Fruit fly (Drosophila melanogaster) whole organism, embryonic: ENCODE data around the gene CG11858.

Experiments used
- Asciz ChIP-seq: fragments of 200-800 bp; sonication (Bioruptor generic); optimal IDR thresholded peaks from 2 replicates; lab custom pipeline; 2017; ENCODE audit warnings: missing biosample characterization, mild to moderate bottlenecking, missing genetic modification characterization, missing genetic modification reagents
- CG10147 ChIP-seq: fragments of 200-800 bp; sonication (Bioruptor generic); optimal IDR thresholded peaks from 2 replicates; lab custom pipeline; 2019; ENCODE audit warnings: missing biosample characterization, mild to moderate bottlenecking, missing genetic modification characterization, moderate library complexity
- CG11456 ChIP-seq: fragments of 200-800 bp; sonication (Bioruptor generic); IDR thresholded peaks from 3 replicates; pipeline ENCODE4 v1.3.6; 2022; ENCODE audit warnings: missing biosample characterization, missing genetic modification characterization
- CG11723 ChIP-seq: fragments of 200-800 bp; sonication (Bioruptor generic); optimal IDR thresholded peaks from 2 replicates; lab custom pipeline; 2017; ENCODE audit warnings: missing biosample characterization, mild to moderate bottlenecking, missing genetic modification characterization
- CG13624 ChIP-seq: fragments of 200-800 bp; sonication (Bioruptor generic); optimal IDR thresholded peaks from 2 replicates; lab custom pipeline; 2016; ENCODE audit warnings: missing biosample characterization, missing genetic modification characterization
- CG17385 ChIP-seq: fragments of 200-800 bp; sonication (Bioruptor generic); optimal IDR thresholded peaks from 3 replicates; lab custom pipeline; 2018; ENCODE audit warnings: missing biosample characterization, mild to moderate bottlenecking, missing genetic modification characterization
- CG30431 ChIP-seq: fragments of 200-800 bp; sonication (Bioruptor generic); optimal IDR thresholded peaks from 2 replicates; lab custom pipeline; 2017; ENCODE audit warnings: missing biosample characterization, missing genetic modification characterization
- CG31224 ChIP-seq: fragments of 200-800 bp; sonication (Bioruptor generic); IDR thresholded peaks from 2 replicates; pipeline ENCODE4 v1.3.6; 2022; ENCODE audit warnings: missing biosample characterization, missing genetic modification characterization
- CG32772 ChIP-seq: fragments of 200-800 bp; sonication (Bioruptor generic); IDR thresholded peaks from 2 replicates; pipeline ENCODE4 v1.3.6; 2022; ENCODE audit warnings: missing biosample characterization, missing genetic modification characterization
- CG3726 ChIP-seq: fragments of 200-800 bp; sonication (Bioruptor generic); IDR thresholded peaks from 3 replicates; pipeline ENCODE4, ENCODE4 v1.3.6; 2022; ENCODE audit warnings: missing biosample characterization, missing genetic modification characterization
- CG3847 ChIP-seq: fragments of 200-800 bp; sonication (Bioruptor generic); IDR thresholded peaks from 2 replicates; pipeline ENCODE4 v1.3.6; 2022; ENCODE audit warnings: missing biosample characterization, missing genetic modification characterization
- CG42726 ChIP-seq: fragments of 200-800 bp; sonication (Bioruptor generic); IDR thresholded peaks from 2 replicates; pipeline ENCODE4 v1.3.6; 2022; ENCODE audit warnings: missing biosample characterization, missing genetic modification characterization; ENCODE audit not compliant: partially characterized antibody
- CG43689 ChIP-seq: fragments of 200-800 bp; sonication (Bioruptor generic); IDR thresholded peaks from 2 replicates; pipeline ENCODE4 v1.3.6; 2022; ENCODE audit warnings: missing biosample characterization, missing genetic modification characterization
- CG4730 ChIP-seq: fragments of 200-800 bp; sonication (Bioruptor generic); IDR thresholded peaks from 2 replicates; pipeline ENCODE4 v1.3.6; 2022; ENCODE audit warnings: missing biosample characterization, missing genetic modification characterization
- CG6854 ChIP-seq: fragments of 200-800 bp; sonication (Bioruptor generic); optimal IDR thresholded peaks from 3 replicates; lab custom pipeline; 2017; ENCODE audit warnings: missing biosample characterization, mild to moderate bottlenecking, missing genetic modification characterization
- CG9215 ChIP-seq: fragments of 200-800 bp; sonication (Bioruptor generic); IDR thresholded peaks from 2 replicates; pipeline ENCODE4 v1.3.6; 2022; ENCODE audit warnings: missing biosample characterization, missing genetic modification characterization
- CG9609 ChIP-seq: fragments of 200-800 bp; sonication (Bioruptor generic); optimal IDR thresholded peaks from 3 replicates; lab custom pipeline; 2016; ENCODE audit warnings: missing biosample characterization, missing genetic modification characterization
- D19B ChIP-seq: fragments of 200-800 bp; sonication (Bioruptor generic); optimal IDR thresholded peaks from 2 replicates; lab custom pipeline; 2017; ENCODE audit warnings: missing biosample characterization, mild to moderate bottlenecking, missing genetic modification characterization
- Doc3 ChIP-seq: fragments of 200-800 bp; sonication (Bioruptor generic); IDR thresholded peaks from 3 replicates; pipeline ENCODE4 v1.3.6; 2022; ENCODE audit warnings: missing biosample characterization, missing genetic modification characterization; ENCODE audit not compliant: partially characterized antibody
- Fer3 ChIP-seq: fragments of 200-800 bp; sonication (Bioruptor generic); optimal IDR thresholded peaks from 2 replicates; lab custom pipeline; 2018; ENCODE audit warnings: missing biosample characterization, mild to moderate bottlenecking, missing genetic modification characterization, moderate library complexity
- Gsc ChIP-seq: fragments of 200-800 bp; sonication (Bioruptor generic); IDR thresholded peaks from 2 replicates; pipeline ENCODE4 v1.3.6; 2022; ENCODE audit warnings: missing biosample characterization, missing genetic modification characterization
- HLH4C ChIP-seq: fragments of 200-800 bp; sonication (Bioruptor generic); IDR thresholded peaks from 3 replicates; pipeline ENCODE4 v1.3.6; 2022; ENCODE audit warnings: missing biosample characterization, missing genetic modification characterization; ENCODE audit not compliant: partially characterized antibody
- Hmr ChIP-seq: fragments of 200-800 bp; sonication (Bioruptor generic); optimal IDR thresholded peaks from 3 replicates; lab custom pipeline; 2017; ENCODE audit warnings: mild to moderate bottlenecking, missing biosample characterization, missing genetic modification reagents, missing genetic modification characterization
- Hr51 ChIP-seq, 2 experiments: fragments of 200-800 bp; sonication (Bioruptor generic); optimal IDR thresholded peaks; 2 replicates in 1 of 2; 3 replicates in 1 of 2; lab custom pipeline; 2016 to 2018; ENCODE audit warnings: missing biosample characterization in 2 of 2, missing genetic modification characterization in 2 of 2, mild to moderate bottlenecking in 1 of 2, moderate library complexity in 1 of 2
- Lpt ChIP-seq: fragments of >200 bp; optimal IDR thresholded peaks from 2 replicates; lab custom pipeline; 2018; ENCODE audit warnings: missing biosample characterization, missing genetic modification characterization
- Mes4 ChIP-seq: fragments of 200-800 bp; sonication (Bioruptor generic); optimal IDR thresholded peaks from 2 replicates; lab custom pipeline; 2016; ENCODE audit warnings: missing biosample characterization, missing genetic modification characterization
- Nf-YB ChIP-seq: fragments of 200-800 bp; sonication (Bioruptor generic); optimal IDR thresholded peaks from 3 replicates; lab custom pipeline; 2019; ENCODE audit warnings: missing biosample characterization, mild to moderate bottlenecking, missing genetic modification characterization, moderate library complexity
- NfI ChIP-seq: fragments of 200-800 bp; sonication (Bioruptor generic); optimal IDR thresholded peaks from 3 replicates; lab custom pipeline; 2018; ENCODE audit warnings: missing biosample characterization, mild to moderate bottlenecking, missing genetic modification characterization, moderate library complexity
- Pdp1 ChIP-seq, 2 experiments: fragments of 200-800 bp; sonication (Bioruptor generic); optimal IDR thresholded peaks; 3 replicates each; lab custom pipeline; 2016; ENCODE audit warnings: missing biosample characterization in 2 of 2, missing genetic modification characterization in 2 of 2, mild to moderate bottlenecking in 1 of 2, moderate library complexity in 1 of 2
- Ptx1 ChIP-seq: fragments of 200-800 bp; sonication (Bioruptor generic); IDR thresholded peaks from 2 replicates; pipeline ENCODE4 v1.3.6; 2022; ENCODE audit warnings: missing biosample characterization, missing genetic modification characterization
- Rfx ChIP-seq: fragments of 200-800 bp; sonication (Bioruptor generic); IDR thresholded peaks from 2 replicates; pipeline ENCODE4 v1.3.6; 2022; ENCODE audit warnings: missing biosample characterization, missing genetic modification characterization
- Spps ChIP-seq: fragments of 200-800 bp; sonication (Bioruptor generic); optimal IDR thresholded peaks from 2 replicates; lab custom pipeline; 2018; ENCODE audit warnings: missing biosample characterization, mild to moderate bottlenecking, missing genetic modification characterization
- ap ChIP-seq: fragments of 200-800 bp; sonication (Bioruptor generic); IDR thresholded peaks from 2 replicates; pipeline ENCODE4 v1.3.6; 2022; ENCODE audit warnings: missing biosample characterization, missing genetic modification characterization
- ase ChIP-seq: fragments of 200-800 bp; sonication (Bioruptor generic); IDR thresholded peaks from 3 replicates; pipeline ENCODE4 v1.3.6; 2022; ENCODE audit warnings: missing biosample characterization, missing genetic modification characterization
- bbx ChIP-seq: fragments of 200-800 bp; sonication (Bioruptor generic); IDR thresholded peaks from 2 replicates; pipeline ENCODE4 v1.3.6; 2022; ENCODE audit warnings: missing biosample characterization, missing genetic modification characterization; ENCODE audit not compliant: partially characterized antibody
- chm ChIP-seq: fragments of 200-800 bp; sonication (Bioruptor generic); IDR thresholded peaks from 2 replicates; pipeline ENCODE4 v1.3.6; 2022; ENCODE audit warnings: missing biosample characterization, missing genetic modification characterization
- corto ChIP-seq: fragments of 200-800 bp; sonication (Bioruptor generic); optimal IDR thresholded peaks from 2 replicates; lab custom pipeline; 2016; ENCODE audit warnings: missing biosample characterization, mild to moderate bottlenecking, missing genetic modification characterization, moderate library complexity
- crc ChIP-seq: fragments of 200-800 bp; sonication (Bioruptor generic); optimal IDR thresholded peaks from 2 replicates; lab custom pipeline; 2016; ENCODE audit warnings: missing biosample characterization, missing genetic modification characterization
- dan ChIP-seq: fragments of 200-800 bp; sonication (Bioruptor generic); IDR thresholded peaks from 2 replicates; pipeline ENCODE4 v1.3.6; 2022; ENCODE audit warnings: missing biosample characterization, missing genetic modification characterization
- fd64A ChIP-seq: fragments of 200-800 bp; sonication (Bioruptor generic); optimal IDR thresholded peaks from 3 replicates; lab custom pipeline; 2018; ENCODE audit warnings: missing biosample characterization, mild to moderate bottlenecking, missing genetic modification characterization
- fd96Cb ChIP-seq: fragments of 200-800 bp; sonication (Bioruptor generic); optimal IDR thresholded peaks from 2 replicates; lab custom pipeline; 2018; ENCODE audit warnings: missing biosample characterization, mild to moderate bottlenecking, missing genetic modification characterization, moderate library complexity
- gce ChIP-seq: fragments of 200-800 bp; sonication (Bioruptor generic); IDR thresholded peaks from 3 replicates; pipeline ENCODE4 v1.3.6; 2022; ENCODE audit warnings: missing biosample characterization, missing genetic modification characterization
- gcm ChIP-seq: fragments of 200-800 bp; sonication (Bioruptor generic); optimal IDR thresholded peaks from 2 replicates; lab custom pipeline; 2019; ENCODE audit warnings: missing biosample characterization, mild to moderate bottlenecking, missing genetic modification characterization, moderate library complexity
- grn ChIP-seq: fragments of 200-800 bp; sonication (Bioruptor generic); optimal IDR thresholded peaks from 3 replicates; lab custom pipeline; 2017; ENCODE audit warnings: missing biosample characterization, missing genetic modification characterization
- inv ChIP-seq: fragments of 200-800 bp; sonication (Bioruptor generic); IDR thresholded peaks from 2 replicates; pipeline ENCODE4 v1.3.6; 2022; ENCODE audit warnings: missing biosample characterization, missing genetic modification characterization; ENCODE audit not compliant: partially characterized antibody
- ken ChIP-seq: fragments of 200-800 bp; sonication (Bioruptor generic); IDR thresholded peaks from 3 replicates; pipeline ENCODE4 v1.3.6; 2022; ENCODE audit warnings: missing biosample characterization, missing genetic modification characterization
- mam ChIP-seq: fragments of 200-800 bp; sonication (Bioruptor generic); optimal IDR thresholded peaks from 3 replicates; lab custom pipeline; 2016; ENCODE audit warnings: missing biosample characterization, missing genetic modification characterization
- slp2 ChIP-seq: fragments of 200-800 bp; sonication (Bioruptor generic); optimal IDR thresholded peaks from 2 replicates; lab custom pipeline; 2016; ENCODE audit warnings: missing biosample characterization, missing genetic modification characterization
- sob ChIP-seq: fragments of 200-800 bp; sonication (Bioruptor generic); IDR thresholded peaks from 2 replicates; pipeline ENCODE4 v1.3.6; 2022; ENCODE audit warnings: missing biosample characterization, missing genetic modification characterization
- zfh1 ChIP-seq: fragments of 200-800 bp; sonication (Bioruptor generic); IDR thresholded peaks from 3 replicates; pipeline ENCODE4 v1.3.6; 2022; ENCODE audit warnings: missing biosample characterization, missing genetic modification characterization

CG11858 gene

dm6 chr3R:25245052-25245813, 17.3 kb upstream of the CG11858 start, which contains the start of gene bam (continued):
- no peak for TF ChIP-seq Mes4
- TF ChIP-seq sob (GFP tag; lab: Robert Waterston, UW): no peak
- TF ChIP-seq CG10147 (GFP tag; lab: Kevin White, UChicago): no peak
- TF ChIP-seq CG3847: peak; percentile 80
- no peak for TF ChIP-seq CG4730
- no peak for TF ChIP-seq dan
- TF ChIP-seq corto (GFP tag; lab: Kevin White, UChicago): no peak
- TF ChIP-seq CG30431 (GFP tag; lab: Kevin White, UChicago): no peak
- TF ChIP-seq CG32772 (GFP tag; lab: Robert Waterston, UW): no peak
- no peak for TF ChIP-seq CG9215 (GFP tag; lab: Robert Waterston, UW)
- TF ChIP-seq CG31224: no peak
- no peak for TF ChIP-seq Ptx1 (GFP tag; lab: Robert Waterston, UW)
- TF ChIP-seq crc (GFP tag; lab: Kevin White, UChicago): no peak
- no peak for TF ChIP-seq CG11723 (GFP tag; lab: Kevin White, UChicago)
- no peak for TF ChIP-seq CG17385
- no peak for TF ChIP-seq gce (GFP tag; lab: Robert Waterston, UW)
- TF ChIP-seq CG6854 (GFP tag; lab: Kevin White, UChicago): no peak
- TF ChIP-seq Lpt (GFP tag; lab: Kevin White, UChicago): no peak
- no peak for TF ChIP-seq Nf-YB (GFP tag; lab: Kevin White, UChicago)
- TF ChIP-seq inv (GFP tag; lab: Robert Waterston, UW): no peak
- TF ChIP-seq fd64A (GFP tag; lab: Kevin White, UChicago): no peak
- TF ChIP-seq CG9609 (GFP tag; lab: Kevin White, UChicago): no peak
- no peak for TF ChIP-seq zfh1
- TF ChIP-seq CG13624 (GFP tag; lab: Kevin White, UChicago): no peak
- no peak for TF ChIP-seq Hr51 (GFP tag; optimal IDR thresholded peaks at IDR 0.05; lab: Kevin White, UChicago)
- no peak for TF ChIP-seq CG11456 (GFP tag; lab: Robert Waterston, UW)
- no peak for TF ChIP-seq CG3726 (GFP tag; lab: Robert Waterston, UW)
- no peak for TF ChIP-seq gcm (GFP tag; lab: Kevin White, UChicago)
- no peak for TF ChIP-seq ase (GFP tag; lab: Robert Waterston, UW)
- no peak for TF ChIP-seq D19B
- TF ChIP-seq HLH4C (GFP tag; lab: Robert Waterston, UW): no peak
- TF ChIP-seq ap (GFP tag; lab: Robert Waterston, UW): no peak
- peak; percentile 59 for TF ChIP-seq Hmr (GFP tag; lab: Kevin White, UChicago)
- TF ChIP-seq ken (GFP tag; lab: Robert Waterston, UW): 0 out of 3 replicates have a peak, but pooled peaks have one; percentile 37
- TF ChIP-seq slp2 (GFP tag; lab: Kevin White, UChicago): no peak
- no peak for TF ChIP-seq Gsc (GFP tag; lab: Robert Waterston, UW)
- TF ChIP-seq Fer3 (tag; lab: Kevin White, UChicago): no peak
- no peak for TF ChIP-seq Spps (tag; lab: Kevin White, UChicago)
- TF ChIP-seq Rfx (GFP tag; lab: Robert Waterston, UW): no peak
- no peak for TF ChIP-seq grn (GFP tag; lab: Kevin White, UChicago)
- no peak for TF ChIP-seq Asciz (GFP tag; lab: Kevin White, UChicago)
- TF ChIP-seq chm: no peak
- TF ChIP-seq Pdp1 (GFP tag; optimal IDR thresholded peaks at IDR 0.05; lab: Kevin White, UChicago): no peak
- peak; percentile 56; the same call in 1 of the 2 replicates for TF ChIP-seq CG42726 (GFP tag; lab: Robert Waterston, UW)
- TF ChIP-seq bbx (GFP tag; lab: Robert Waterston, UW): no peak
- TF ChIP-seq Doc3 (GFP tag; lab: Robert Waterston, UW): no peak
- no peak for TF ChIP-seq fd96Cb
- no peak for TF ChIP-seq mam (GFP tag; lab: Kevin White, UChicago)
- no peak for TF ChIP-seq CG43689 (GFP tag; lab: Robert Waterston, UW)
- TF ChIP-seq NfI (GFP tag; lab: Kevin White, UChicago): no peak
